Fruit fly (Drosophila melanogaster) whole organism, embryonic: ENCODE measurements around the gene osp.

Source experiments
- Abd-B ChIP-seq: fragments of 200-800 bp; sonication (Bioruptor generic); optimal IDR thresholded peaks from 2 replicates; lab custom pipeline; 2018; ENCODE audit warnings: missing biosample characterization, mild to moderate bottlenecking, missing genetic modification characterization, moderate library complexity
- Aef1 ChIP-seq: fragments of 200-800 bp; sonication (Bioruptor generic); IDR thresholded peaks from 3 replicates; pipeline ENCODE4 v1.3.6; 2022; ENCODE audit warnings: missing biosample characterization, missing genetic modification characterization
- Antp ChIP-seq: fragments of 200-800 bp; sonication (Bioruptor generic); optimal IDR thresholded peaks from 3 replicates; lab custom pipeline; 2016; ENCODE audit warnings: missing biosample characterization, missing genetic modification characterization
- BtbVII ChIP-seq: fragments of 200-800 bp; sonication (Bioruptor generic); optimal IDR thresholded peaks from 3 replicates; lab custom pipeline; 2017; ENCODE audit warnings: missing biosample characterization, mild to moderate bottlenecking, missing genetic modification characterization
- CG10209 ChIP-seq: fragments of 200-800 bp; sonication (Bioruptor generic); optimal IDR thresholded peaks from 3 replicates; lab custom pipeline; 2017; ENCODE audit warnings: missing biosample characterization, mild to moderate bottlenecking, missing genetic modification characterization, missing genetic modification reagents
- CG1233 ChIP-seq: fragments of 200-800 bp; sonication (Bioruptor generic); optimal IDR thresholded peaks from 4 replicates; lab custom pipeline; 2018; ENCODE audit warnings: missing biosample characterization, mild to moderate bottlenecking, missing genetic modification characterization
- CG2116 ChIP-seq: fragments of 200-800 bp; sonication (Bioruptor generic); optimal IDR thresholded peaks from 3 replicates; lab custom pipeline; 2018; ENCODE audit warnings: missing biosample characterization, mild to moderate bottlenecking, missing genetic modification characterization
- CG2129 ChIP-seq: fragments of 200-800 bp; sonication (Bioruptor generic); IDR thresholded peaks from 2 replicates; pipeline ENCODE4 v1.3.6; 2022; ENCODE audit warnings: missing biosample characterization, missing genetic modification characterization; ENCODE audit not compliant: partially characterized antibody
- CG2712 ChIP-seq: fragments of 200-800 bp; optimal IDR thresholded peaks from 3 replicates; lab custom pipeline; 2019; ENCODE audit warnings: missing biosample characterization, mild to moderate bottlenecking, missing genetic modification characterization, moderate library complexity
- CG30431 ChIP-seq: fragments of 200-800 bp; sonication (Bioruptor generic); optimal IDR thresholded peaks from 2 replicates; lab custom pipeline; 2017; ENCODE audit warnings: missing biosample characterization, missing genetic modification characterization
- CG31365 ChIP-seq: fragments of 200-800 bp; sonication (Bioruptor generic); optimal IDR thresholded peaks from 2 replicates; lab custom pipeline; 2018; ENCODE audit warnings: missing biosample characterization, mild to moderate bottlenecking, missing genetic modification characterization
- CG33213 ChIP-seq: fragments of 200-800 bp; sonication (Bioruptor generic); optimal IDR thresholded peaks from 3 replicates; lab custom pipeline; 2016; ENCODE audit warnings: missing biosample characterization, missing genetic modification characterization
- CG4328 ChIP-seq: fragments of 200-800 bp; sonication (Bioruptor generic); optimal IDR thresholded peaks from 3 replicates; lab custom pipeline; 2017; ENCODE audit warnings: missing biosample characterization, missing genetic modification reagents, missing genetic modification characterization
- CG4424 ChIP-seq: fragments of 200-800 bp; sonication (Bioruptor generic); optimal IDR thresholded peaks from 3 replicates; lab custom pipeline; 2016; ENCODE audit warnings: missing biosample characterization, missing genetic modification characterization
- CG4617 ChIP-seq: fragments of 200-800 bp; sonication (Bioruptor generic); optimal IDR thresholded peaks from 3 replicates; lab custom pipeline; 2016; ENCODE audit warnings: missing biosample characterization, missing genetic modification characterization, borderline replicate concordance
- CG7357 ChIP-seq: fragments of 200-800 bp; sonication (Bioruptor generic); IDR thresholded peaks from 3 replicates; pipeline ENCODE4 v1.3.6; 2022; ENCODE audit warnings: missing biosample characterization, missing genetic modification characterization
- CG8290 ChIP-seq, 3 experiments: fragments of 200-800 bp; sonication (Bioruptor generic); optimal IDR thresholded peaks; 2 replicates each; lab custom pipeline; 2016 to 2019; ENCODE audit warnings: missing biosample characterization in 3 of 3, missing genetic modification characterization in 3 of 3, mild to moderate bottlenecking in 2 of 3, moderate library complexity in 1 of 3
- Dek ChIP-seq: fragments of 200-800 bp; sonication (Bioruptor generic); optimal IDR thresholded peaks from 3 replicates; lab custom pipeline; 2019; ENCODE audit warnings: missing biosample characterization, mild to moderate bottlenecking, missing genetic modification characterization, moderate library complexity
- ERR ChIP-seq: fragments of 200-800 bp; sonication (Bioruptor generic); optimal IDR thresholded peaks from 2 replicates; lab custom pipeline; 2016; ENCODE audit warnings: missing biosample characterization, missing genetic modification characterization
- Gsc ChIP-seq: fragments of 200-800 bp; sonication (Bioruptor generic); IDR thresholded peaks from 2 replicates; pipeline ENCODE4 v1.3.6; 2022; ENCODE audit warnings: missing biosample characterization, missing genetic modification characterization
- HHEX ChIP-seq: fragments of 200-800 bp; sonication (Bioruptor generic); optimal IDR thresholded peaks from 3 replicates; lab custom pipeline; 2017; ENCODE audit warnings: missing biosample characterization, mild to moderate bottlenecking, missing genetic modification characterization, missing genetic modification reagents
- Hr51 ChIP-seq, 2 experiments: fragments of 200-800 bp; sonication (Bioruptor generic); optimal IDR thresholded peaks; 2 replicates in 1 of 2; 3 replicates in 1 of 2; lab custom pipeline; 2016 to 2018; ENCODE audit warnings: missing biosample characterization in 2 of 2, missing genetic modification characterization in 2 of 2, mild to moderate bottlenecking in 1 of 2, moderate library complexity in 1 of 2
- Lpt ChIP-seq: fragments of >200 bp; optimal IDR thresholded peaks from 2 replicates; lab custom pipeline; 2018; ENCODE audit warnings: missing biosample characterization, missing genetic modification characterization
- Ptx1 ChIP-seq: fragments of 200-800 bp; sonication (Bioruptor generic); IDR thresholded peaks from 2 replicates; pipeline ENCODE4 v1.3.6; 2022; ENCODE audit warnings: missing biosample characterization, missing genetic modification characterization
- Ravus ChIP-seq: fragments of 200-800 bp; sonication (Bioruptor generic); IDR thresholded peaks from 2 replicates; pipeline ENCODE4 v1.3.6; 2022; ENCODE audit warnings: missing biosample characterization, missing genetic modification characterization
- Sox100B ChIP-seq: fragments of 200-800 bp; sonication (Bioruptor generic); optimal IDR thresholded peaks from 3 replicates; lab custom pipeline; 2018; ENCODE audit warnings: missing biosample characterization, mild to moderate bottlenecking, missing genetic modification characterization
- Spps ChIP-seq: fragments of 200-800 bp; sonication (Bioruptor generic); optimal IDR thresholded peaks from 2 replicates; lab custom pipeline; 2018; ENCODE audit warnings: missing biosample characterization, mild to moderate bottlenecking, missing genetic modification characterization
- Sry-β ChIP-seq: fragments of 200-800 bp; sonication (Bioruptor generic); optimal IDR thresholded peaks from 2 replicates; lab custom pipeline; 2018; ENCODE audit warnings: missing biosample characterization, mild to moderate bottlenecking, missing genetic modification characterization, moderate library complexity
- Ssrp ChIP-seq: fragments of 200-800 bp; sonication (Bioruptor generic); optimal IDR thresholded peaks from 2 replicates; lab custom pipeline; 2018; ENCODE audit warnings: missing biosample characterization, mild to moderate bottlenecking, missing genetic modification characterization, moderate library complexity
- Usf ChIP-seq: fragments of 200-800 bp; sonication (Bioruptor generic); optimal IDR thresholded peaks from 2 replicates; lab custom pipeline; 2017; ENCODE audit warnings: missing genotype, missing biosample characterization, missing genetic modification characterization
- ato ChIP-seq: fragments of 200-800 bp; sonication (Bioruptor generic); IDR thresholded peaks from 2 replicates; pipeline ENCODE4 v1.3.6; 2022; ENCODE audit warnings: missing biosample characterization, missing genetic modification characterization; ENCODE audit not compliant: partially characterized antibody
- cato ChIP-seq: fragments of 200-800 bp; sonication (Bioruptor generic); optimal IDR thresholded peaks from 2 replicates; lab custom pipeline; 2016; ENCODE audit warnings: missing biosample characterization, missing genetic modification characterization, borderline replicate concordance
- chinmo ChIP-seq: fragments of 200-800 bp; sonication (Bioruptor generic); IDR thresholded peaks from 4 replicates; pipeline ENCODE4 v1.3.6; 2022; ENCODE audit warnings: missing biosample characterization, missing genetic modification characterization; ENCODE audit not compliant: partially characterized antibody
- crol ChIP-seq: fragments of 200-800 bp; sonication (Bioruptor generic); IDR thresholded peaks from 2 replicates; pipeline ENCODE4 v1.3.6; 2022; ENCODE audit warnings: missing biosample characterization, missing genetic modification characterization
- dimm ChIP-seq: fragments of 200-800 bp; sonication (Bioruptor generic); IDR thresholded peaks from 2 replicates; pipeline ENCODE4 v1.3.6; 2022; ENCODE audit warnings: missing biosample characterization, missing genetic modification characterization
- en ChIP-seq: fragments of 200-800 bp; sonication (Bioruptor generic); optimal IDR thresholded peaks from 2 replicates; lab custom pipeline; 2016; ENCODE audit warnings: missing biosample characterization, missing genetic modification characterization
- gce ChIP-seq: fragments of 200-800 bp; sonication (Bioruptor generic); IDR thresholded peaks from 3 replicates; pipeline ENCODE4 v1.3.6; 2022; ENCODE audit warnings: missing biosample characterization, missing genetic modification characterization
- inv ChIP-seq: fragments of 200-800 bp; sonication (Bioruptor generic); IDR thresholded peaks from 2 replicates; pipeline ENCODE4 v1.3.6; 2022; ENCODE audit warnings: missing biosample characterization, missing genetic modification characterization; ENCODE audit not compliant: partially characterized antibody
- ken ChIP-seq: fragments of 200-800 bp; sonication (Bioruptor generic); IDR thresholded peaks from 3 replicates; pipeline ENCODE4 v1.3.6; 2022; ENCODE audit warnings: missing biosample characterization, missing genetic modification characterization
- kni ChIP-seq: fragments of 200-800 bp; sonication (Bioruptor generic); optimal IDR thresholded peaks from 3 replicates; lab custom pipeline; 2017; ENCODE audit warnings: mild to moderate bottlenecking, missing biosample characterization, missing genetic modification reagents, missing genetic modification characterization
- lilli ChIP-seq: fragments of 200-800 bp; sonication (Bioruptor generic); optimal IDR thresholded peaks from 3 replicates; lab custom pipeline; 2016; ENCODE audit warnings: missing biosample characterization, missing genetic modification characterization
- p53 ChIP-seq: fragments of 200-800 bp; sonication (Bioruptor generic); optimal IDR thresholded peaks from 2 replicates; lab custom pipeline; 2016; ENCODE audit warnings: missing biosample characterization, missing genetic modification characterization
- prd ChIP-seq, 3 experiments: fragments of >200 bp in 2 of 3; fragments of 200-800 bp in 1 of 3; sonication (Bioruptor generic) in 1 of 3; optimal IDR thresholded peaks in 2 of 3; IDR thresholded peaks in 1 of 3; 2 replicates in 2 of 3; 3 replicates in 1 of 3; pipeline versions ENCODE4 v1.3.6 to Lab custom; 2017 to 2022; ENCODE audit warnings: missing biosample characterization in 1 of 3, missing genetic modification characterization in 1 of 3
- sima ChIP-seq: fragments of 200-800 bp; sonication (Bioruptor generic); optimal IDR thresholded peaks from 2 replicates; lab custom pipeline; 2016; ENCODE audit warnings: missing biosample characterization, missing genetic modification characterization
- slou ChIP-seq: fragments of 200-800 bp; sonication (Bioruptor generic); optimal IDR thresholded peaks from 3 replicates; lab custom pipeline; 2016; ENCODE audit warnings: missing biosample characterization, missing genetic modification characterization
- stwl ChIP-seq: fragments of 200-800 bp; sonication (Bioruptor generic); optimal IDR thresholded peaks from 3 replicates; lab custom pipeline; 2018; ENCODE audit warnings: missing biosample characterization, mild to moderate bottlenecking, missing genetic modification characterization, moderate library complexity
- unpg ChIP-seq: fragments of 200-800 bp; sonication (Bioruptor generic); optimal IDR thresholded peaks from 3 replicates; lab custom pipeline; 2018; ENCODE audit warnings: missing biosample characterization, mild to moderate bottlenecking, missing genetic modification characterization, moderate library complexity
- vnd ChIP-seq: fragments of 200-800 bp; sonication (Bioruptor generic); IDR thresholded peaks from 3 replicates; pipeline ENCODE4 v1.3.6; 2022; ENCODE audit warnings: missing biosample characterization, missing genetic modification characterization; ENCODE audit not compliant: partially characterized antibody

Gene osp

DNA sequence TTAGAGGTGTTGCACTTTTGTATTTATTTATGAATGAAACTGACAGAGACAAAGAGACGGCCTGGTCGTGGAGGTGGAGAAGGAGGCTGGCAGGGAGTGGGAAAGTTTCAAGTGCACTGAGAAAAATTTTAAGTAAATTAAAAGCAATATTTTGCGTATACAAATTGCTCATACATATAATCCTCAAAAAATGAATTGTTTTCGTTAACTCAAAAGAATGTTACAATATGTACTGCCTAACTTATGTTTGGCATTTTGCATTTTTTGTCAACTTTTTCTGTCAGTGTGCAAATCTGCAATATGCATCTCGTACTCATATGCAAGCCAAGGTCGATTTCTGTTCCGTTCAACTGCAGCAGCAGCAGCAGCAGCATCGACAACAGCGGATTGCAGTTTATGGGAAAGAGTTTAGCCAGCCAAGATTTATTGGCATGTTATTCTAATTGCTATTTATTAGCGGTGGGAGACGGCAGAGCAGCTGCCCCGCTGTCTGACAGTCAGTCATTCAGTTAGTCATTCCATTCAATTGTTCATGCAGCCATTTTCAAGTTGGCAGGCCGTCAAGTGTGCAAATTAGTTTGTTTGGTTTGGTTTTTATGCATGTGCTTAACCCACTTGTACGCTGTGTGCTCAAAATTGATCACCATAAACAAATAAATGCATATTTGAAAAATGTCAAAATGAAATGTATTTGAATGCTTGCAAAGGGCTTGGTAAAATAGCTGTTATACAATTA is 58.0 kb downstream of the osp start (continued):
- TF ChIP-seq CG2116 (GFP tag; lab: Kevin White, UChicago) = no peak
- no peak for TF ChIP-seq Sry-β (GFP tag; lab: Kevin White, UChicago)
- TF ChIP-seq CG2129 (GFP tag; lab: Robert Waterston, UW) = no peak
- peak; percentile 19 for TF ChIP-seq Ssrp (tag; lab: Kevin White, UChicago)
- no peak for TF ChIP-seq stwl (tag; lab: Kevin White, UChicago)
- TF ChIP-seq HHEX (GFP tag; lab: Kevin White, UChicago) = no peak
- peak; percentile 2 for TF ChIP-seq Antp (GFP tag; lab: Kevin White, UChicago)
- TF ChIP-seq BtbVII (GFP tag; lab: Kevin White, UChicago) = no peak
- no peak for TF ChIP-seq Spps (tag; lab: Kevin White, UChicago)
- no peak for TF ChIP-seq Sox100B (GFP tag; lab: Kevin White, UChicago)
- no peak for TF ChIP-seq ERR (GFP tag; lab: Kevin White, UChicago)
- TF ChIP-seq CG33213 (GFP tag; lab: Kevin White, UChicago) = no peak
- no peak for TF ChIP-seq CG31365 (tag; lab: Kevin White, UChicago)
- no peak for TF ChIP-seq sima (GFP tag; lab: Kevin White, UChicago)
- no peak for TF ChIP-seq CG1233 (GFP tag; lab: Kevin White, UChicago)
- TF ChIP-seq chinmo = no peak
- TF ChIP-seq inv (GFP tag; lab: Robert Waterston, UW) = no peak
- no peak for TF ChIP-seq Dek (tag; lab: Kevin White, UChicago)
- peak; percentile 42; the same call in 1 of the 2 replicates for TF ChIP-seq Ptx1 (GFP tag; lab: Robert Waterston, UW)
- peak; percentile 26 for TF ChIP-seq CG2712
- TF ChIP-seq kni (GFP tag; lab: Kevin White, UChicago) = no peak
- no peak for TF ChIP-seq gce
- TF ChIP-seq en (GFP tag; lab: Kevin White, UChicago) = no peak
- TF ChIP-seq CG7357 (GFP tag; lab: Robert Waterston, UW) = no peak
- TF ChIP-seq ato (GFP tag; lab: Robert Waterston, UW) = no peak
- no peak for TF ChIP-seq CG30431 (GFP tag; lab: Kevin White, UChicago)
- TF ChIP-seq CG4424 (GFP tag; lab: Kevin White, UChicago) = peak; percentile 30
- no peak for TF ChIP-seq lilli
- peak; percentile 37 for TF ChIP-seq unpg
- no peak for TF ChIP-seq cato (GFP tag; lab: Kevin White, UChicago)
- TF ChIP-seq Ravus (GFP tag; lab: Robert Waterston, UW) = no peak
- peak in 1 of 2 experiments; percentile 31 for TF ChIP-seq Hr51 (GFP tag; optimal IDR thresholded peaks at IDR 0.05; lab: Kevin White, UChicago)
- no peak for TF ChIP-seq CG4328 (GFP tag; lab: Kevin White, UChicago)
- no peak for TF ChIP-seq CG8290 (GFP tag; optimal IDR thresholded peaks at IDR 0.05; lab: Kevin White, UChicago)
- TF ChIP-seq CG8290 (tag; optimal IDR thresholded peaks at IDR 0.05; lab: Kevin White, UChicago) = no peak
- TF ChIP-seq slou (GFP tag; lab: Kevin White, UChicago) = no peak
- TF ChIP-seq dimm = no peak
- TF ChIP-seq Gsc (GFP tag; lab: Robert Waterston, UW) = no peak
- no peak for TF ChIP-seq Usf
- TF ChIP-seq vnd = 0 out of 3 replicates have a peak, but pooled peaks have one; percentile 19
- no peak for TF ChIP-seq CG10209 (GFP tag; lab: Kevin White, UChicago)
- TF ChIP-seq Aef1 (GFP tag; lab: Robert Waterston, UW) = no peak
- 0 out of 3 replicates have a peak, but pooled peaks have one; percentile 35 for TF ChIP-seq ken (GFP tag; lab: Robert Waterston, UW)
- no peak for TF ChIP-seq p53 (GFP tag; lab: Kevin White, UChicago)
- TF ChIP-seq CG4617 (GFP tag; lab: Kevin White, UChicago) = no peak
- TF ChIP-seq Abd-B (GFP tag; lab: Kevin White, UChicago) = no peak
- TF ChIP-seq prd (optimal IDR thresholded peaks at IDR 0.05; lab: Kevin White, UChicago) = no peak
- TF ChIP-seq prd (GFP tag; IDR thresholded peaks at IDR 0.05; lab: Robert Waterston, UW) = peak; percentile 79; the same call in 2 of the 3 replicates
- no peak for TF ChIP-seq Lpt (GFP tag; lab: Kevin White, UChicago)
- no peak for TF ChIP-seq crol (GFP tag; lab: Robert Waterston, UW)
